Worm (Caenorhabditis elegans) whole organism, L2 larva: ENCODE results near the gene srd-56.

Source experiments
- F13H6.1 ChIP-seq: sonication (generic microtip); optimal IDR thresholded peaks from 2 replicates; lab custom pipeline; 2016; ENCODE audit warnings: missing genetic modification characterization, missing compliant biosample characterization
- R02D3.7 ChIP-seq: fragments of 150-350 bp; optimal IDR thresholded peaks from 2 replicates; lab custom pipeline; 2014; ENCODE audit warnings: missing biosample characterization, missing genetic modification characterization
- Y55F3AM.14 ChIP-seq: fragments of 200-800 bp; sonication (Bioruptor generic); optimal IDR thresholded peaks from 2 replicates; lab custom pipeline; 2018; ENCODE audit warnings: mild to moderate bottlenecking, missing genetic modification characterization, missing compliant biosample characterization
- alr-1 ChIP-seq: fragments of 150-350 bp; optimal IDR thresholded peaks from 2 replicates; lab custom pipeline; 2014; ENCODE audit warnings: missing biosample characterization, missing genetic modification characterization
- aly-2 ChIP-seq: fragments of 150-350 bp; optimal IDR thresholded peaks from 2 replicates; lab custom pipeline; 2014; ENCODE audit warnings: missing biosample characterization, missing genetic modification characterization
- ama-1 ChIP-seq: fragments of 150-350 bp; optimal IDR thresholded peaks from 2 replicates; lab custom pipeline; 2018; ENCODE audit warnings: inconsistent platforms
- ceh-16 ChIP-seq: fragments of 150-350 bp; optimal IDR thresholded peaks from 2 replicates; lab custom pipeline; 2014; ENCODE audit warnings: missing biosample characterization, missing genetic modification characterization
- ceh-82 ChIP-seq: fragments of 150-350 bp; optimal IDR thresholded peaks from 2 replicates; lab custom pipeline; 2014; ENCODE audit warnings: missing biosample characterization, missing genetic modification characterization
- crh-2 ChIP-seq: sonication (generic microtip); optimal IDR thresholded peaks from 2 replicates; lab custom pipeline; 2017; ENCODE audit warnings: missing biosample characterization, missing genetic modification characterization
- dmd-4 ChIP-seq: sonication (generic microtip); optimal IDR thresholded peaks from 2 replicates; lab custom pipeline; 2017; ENCODE audit warnings: missing biosample characterization, missing genetic modification characterization
- fos-1 ChIP-seq: fragments of 150-350 bp; optimal IDR thresholded peaks from 2 replicates; lab custom pipeline; 2014; ENCODE audit warnings: missing biosample characterization, missing genetic modification characterization
- mbf-1 ChIP-seq: sonication (generic microtip); optimal IDR thresholded peaks from 2 replicates; lab custom pipeline; 2017; ENCODE audit warnings: missing biosample characterization, missing genetic modification characterization
- mdl-1 ChIP-seq, 2 experiments: fragments of 150-350 bp in 1 of 2; sonication (generic microtip) in 1 of 2; optimal IDR thresholded peaks; 2 replicates each; lab custom pipeline; 2017; ENCODE audit warnings: missing biosample characterization in 2 of 2, missing genetic modification characterization in 2 of 2
- nhr-10 ChIP-seq: sonication (generic microtip); optimal IDR thresholded peaks from 2 replicates; lab custom pipeline; 2017; ENCODE audit warnings: missing biosample characterization, missing genetic modification characterization
- nhr-129 ChIP-seq: fragments of 150-350 bp; optimal IDR thresholded peaks from 2 replicates; lab custom pipeline; 2014; ENCODE audit warnings: missing biosample characterization, missing genetic modification characterization
- nhr-23 ChIP-seq: fragments of 150-350 bp; optimal IDR thresholded peaks from 2 replicates; lab custom pipeline; 2014; ENCODE audit warnings: missing biosample characterization, missing genetic modification reagents, missing genetic modification characterization
- nhr-6 ChIP-seq: fragments of 150-350 bp; optimal IDR thresholded peaks from 2 replicates; lab custom pipeline; 2014; ENCODE audit warnings: missing biosample characterization, missing genetic modification characterization
- nhr-77 ChIP-seq: fragments of 150-350 bp; optimal IDR thresholded peaks from 2 replicates; lab custom pipeline; 2014; ENCODE audit warnings: missing biosample characterization, missing genetic modification characterization
- peb-1 ChIP-seq: fragments of 150-350 bp; optimal IDR thresholded peaks from 2 replicates; lab custom pipeline; 2014; ENCODE audit warnings: missing biosample characterization, missing genetic modification characterization
- skn-1 ChIP-seq: sonication (generic microtip); optimal IDR thresholded peaks from 2 replicates; lab custom pipeline; 2017; ENCODE audit warnings: missing biosample characterization, missing genetic modification characterization
- sma-3 ChIP-seq: sonication (generic microtip); optimal IDR thresholded peaks from 2 replicates; lab custom pipeline; 2016; ENCODE audit warnings: missing genetic modification reagents, missing genetic modification characterization, missing compliant biosample characterization
- sma-9 ChIP-seq, 2 experiments: fragments of 150-350 bp in 1 of 2; sonication (generic microtip) in 1 of 2; optimal IDR thresholded peaks; 2 replicates each; lab custom pipeline; 2014 to 2016; ENCODE audit warnings: missing genetic modification characterization in 2 of 2, mild to moderate bottlenecking in 1 of 2, missing biosample characterization in 1 of 2, missing compliant biosample characterization in 1 of 2, missing genetic modification reagents in 1 of 2, moderate library complexity in 1 of 2
- snpc-4 ChIP-seq: fragments of 150-350 bp; optimal IDR thresholded peaks from 2 replicates; lab custom pipeline; 2014; ENCODE audit warnings: missing biosample characterization, missing genetic modification characterization
- unc-62 ChIP-seq: fragments of 150-350 bp; optimal IDR thresholded peaks from 2 replicates; lab custom pipeline; 2014; ENCODE audit warnings: missing biosample characterization, missing genetic modification reagents, missing genetic modification characterization
- zag-1 ChIP-seq: fragments of 150-350 bp; optimal IDR thresholded peaks from 2 replicates; lab custom pipeline; 2014; ENCODE audit warnings: missing biosample characterization, missing genetic modification characterization
- ztf-4 ChIP-seq: fragments of 150-350 bp; optimal IDR thresholded peaks from 2 replicates; lab custom pipeline; 2014; ENCODE audit warnings: missing biosample characterization, missing genetic modification characterization

srd-56 gene

DNA sequence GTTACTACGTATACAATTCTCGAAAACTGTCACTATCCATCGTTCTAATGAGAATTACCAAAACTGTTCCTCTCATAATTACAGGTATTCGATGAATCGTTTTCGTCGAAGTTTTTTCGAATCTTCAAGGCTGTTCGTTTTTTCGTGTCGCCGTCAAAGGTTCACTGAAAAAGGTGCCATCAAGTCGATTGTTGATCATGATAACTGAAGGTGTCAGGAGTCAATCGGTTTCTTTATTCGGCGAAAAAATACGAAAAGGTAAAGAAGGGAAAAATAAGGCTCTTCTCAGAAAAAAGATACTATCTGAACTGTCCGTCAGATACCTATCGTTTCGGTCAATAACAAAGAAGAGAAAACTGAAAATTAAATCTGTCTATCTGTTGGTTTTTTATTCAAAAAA, 35.8 kb upstream of the srd-56 start:
- TF ChIP-seq R02D3.7 (tag; lab: Kevin White, UChicago) (no peak), ceh-16 (peak; percentile 67), ceh-82 (tag; lab: Kevin White, UChicago) (no peak)

- TF ChIP-seq sma-9 (GFP tag; optimal IDR thresholded peaks at IDR 0.05; lab: Kevin White, UChicago) = peak; percentile 78
- TF ChIP-seq sma-9 (tag; optimal IDR thresholded peaks at IDR 0.05; lab: Kevin White, UChicago) = no peak
- peak; percentile 24 for TF ChIP-seq F13H6.1 (tag; lab: Kevin White, UChicago)
- no peak for TF ChIP-seq nhr-10
- no peak for TF ChIP-seq alr-1 (tag; lab: Kevin White, UChicago)
- peak; percentile 21 for TF ChIP-seq sma-3
- peak in 1 of 2 experiments; percentile 17 for TF ChIP-seq mdl-1 (tag; optimal IDR thresholded peaks at IDR 0.05; lab: Kevin White, UChicago)
- no peak for TF ChIP-seq zag-1 (tag; lab: Kevin White, UChicago)
- no peak for TF ChIP-seq skn-1 (tag; lab: Kevin White, UChicago)
- peak; percentile 40 for TF ChIP-seq fos-1
- TF ChIP-seq Y55F3AM.14 (GFP tag; lab: Kevin White, UChicago) = no peak
- TF ChIP-seq aly-2 (tag; lab: Kevin White, UChicago) = no peak
- peak; percentile 68 for TF ChIP-seq crh-2 (tag; lab: Kevin White, UChicago)
Observed at ce11 chrII:7238248-7238647, 35.2 kb upstream of the srd-56 start, which contains the start of gene aqp-1. Gene aqp-1 (minus strand): TSS chrII:7238349.

- no peak for TF ChIP-seq ztf-4 (tag; lab: Kevin White, UChicago)
- peak; percentile 32 for TF ChIP-seq fos-1
- TF ChIP-seq, all 48 proteins: peak for 1
Observed at ce11 chrII:7236937-7237336, 33.9 kb upstream of the srd-56 start.

DNA sequence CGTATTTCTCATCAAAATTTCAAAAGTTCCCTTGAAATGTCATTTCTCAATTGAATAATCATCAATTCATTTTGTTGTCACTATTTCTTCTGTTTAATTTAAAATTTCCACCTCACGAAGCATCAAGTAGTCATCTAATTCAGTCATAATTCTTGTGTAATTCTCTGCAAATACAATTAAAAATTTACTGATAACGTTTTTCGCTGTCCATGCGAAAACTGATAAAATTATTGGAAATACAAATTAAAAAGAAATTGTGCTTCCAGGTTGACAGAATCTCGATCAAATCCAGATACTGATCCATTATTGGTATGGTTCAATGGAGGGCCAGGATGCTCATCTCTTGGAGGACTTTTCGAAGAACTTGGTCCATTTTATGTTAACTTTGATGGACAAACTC, 30.3 kb upstream of the srd-56 start:
- TF ChIP-seq fos-1 = peak; percentile 73
- TF ChIP-seq nhr-77 (tag; lab: Kevin White, UChicago) = no peak
- TF ChIP-seq, all 48 proteins: peak for 1

DNA sequence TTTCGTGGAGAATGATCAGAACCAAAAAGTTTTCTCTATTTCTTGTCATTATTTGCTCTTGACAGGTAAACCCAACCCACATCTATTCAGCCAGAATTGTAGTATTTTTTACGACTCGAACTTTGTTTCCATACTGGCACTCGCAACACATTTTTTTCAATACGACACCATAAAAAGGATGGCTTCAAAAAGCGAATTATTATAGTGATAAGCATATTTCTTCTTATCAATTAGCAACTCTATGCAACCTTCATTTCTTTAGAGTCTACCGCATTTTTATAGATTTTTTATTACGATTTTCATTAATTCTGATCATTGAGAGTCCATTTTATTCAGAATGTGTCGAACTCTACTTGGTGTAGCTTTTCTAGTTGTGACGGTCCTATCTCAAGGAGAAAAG, 29.5 kb upstream of the srd-56 start, which contains the start of gene ctsa-3.1:
TSS of gene ctsa-3.1 (plus strand) at position 337 of the 400 bp plus-strand sequence.
- TF ChIP-seq nhr-6 (tag; lab: Kevin White, UChicago) = no peak
- peak; percentile 77 for TF ChIP-seq fos-1

- TF ChIP-seq peb-1 (tag; lab: Kevin White, UChicago) (no peak), dmd-4 (tag; lab: Kevin White, UChicago) (no peak), mbf-1 (tag; lab: Kevin White, UChicago) (no peak), ceh-82 (tag; lab: Kevin White, UChicago) (no peak), sma-3 (no peak), nhr-23 (tag; lab: Kevin White, UChicago) (no peak), snpc-4 (tag; lab: Kevin White, UChicago) (peak; percentile 86), R02D3.7 (tag; lab: Kevin White, UChicago) (no peak)
Observed at ce11 chrII:7231951-7232350, 28.9 kb upstream of the srd-56 start.

DNA sequence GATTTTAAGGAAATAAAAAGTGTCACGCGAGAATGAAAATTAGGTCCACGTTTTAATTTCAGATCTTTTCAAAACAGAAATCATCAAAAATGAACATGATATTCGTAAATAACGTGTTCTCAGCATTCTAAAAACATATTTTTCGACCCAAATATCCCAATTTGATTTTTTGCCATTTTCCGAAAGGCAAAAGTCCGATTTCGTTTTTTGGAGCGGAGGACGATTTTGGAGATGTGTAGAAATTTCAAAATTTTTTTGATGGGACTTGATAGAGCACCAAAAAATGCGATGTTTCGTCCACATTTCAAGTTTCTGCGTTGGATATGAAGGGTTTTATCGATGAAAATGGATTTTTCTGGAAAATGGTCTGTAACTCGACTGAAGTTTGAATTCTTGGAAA, 27.7 kb upstream of the srd-56 start:
- TF ChIP-seq unc-62 (no peak), ceh-16 (no peak), snpc-4 (tag; lab: Kevin White, UChicago) (no peak)
- TF ChIP-seq, all 48 proteins: peak for 0

DNA sequence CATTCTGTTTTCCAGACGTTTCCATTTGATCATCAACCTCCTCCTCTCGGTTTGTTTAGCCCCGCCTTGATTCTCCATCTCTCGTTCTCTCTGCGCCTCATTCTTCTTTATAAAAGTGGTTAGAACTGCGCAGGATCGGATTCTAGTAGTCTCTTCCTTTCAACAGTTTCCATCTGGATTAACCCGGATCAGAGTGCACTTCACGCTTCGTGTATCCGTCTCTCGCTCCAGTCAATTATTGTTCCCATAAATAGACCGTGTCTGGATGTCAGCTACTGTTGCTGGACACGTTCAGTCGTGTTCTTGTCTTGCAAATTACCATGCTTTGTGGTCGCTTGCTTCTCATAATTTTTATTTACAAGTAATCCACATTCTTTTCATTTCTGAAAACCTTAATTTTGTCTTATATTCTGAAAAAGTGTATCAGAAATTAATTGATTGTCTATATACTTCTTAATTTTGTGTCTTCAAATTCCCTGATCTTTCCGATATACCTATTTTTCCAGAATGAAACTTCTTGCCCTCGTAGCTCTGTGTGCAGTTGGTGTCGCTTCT, 25.7 kb upstream of the srd-56 start, which contains the start of gene F32A5.4:
TSS of gene F32A5.4 (plus strand) at position 505 of the 555 bp plus-strand sequence.
- peak; percentile 61 for TF ChIP-seq ama-1 (lab: Kevin White, UChicago)
- TF ChIP-seq F13H6.1 (tag; lab: Kevin White, UChicago) = peak; percentile 1
- TF ChIP-seq nhr-129 (tag; lab: Kevin White, UChicago) = peak; percentile 24
- TF ChIP-seq nhr-77 (tag; lab: Kevin White, UChicago) = no peak
- TF ChIP-seq sma-9 (GFP tag; optimal IDR thresholded peaks at IDR 0.05; lab: Kevin White, UChicago) = no peak
- no peak for TF ChIP-seq sma-9 (tag; optimal IDR thresholded peaks at IDR 0.05; lab: Kevin White, UChicago)
